Fruit fly (Drosophila melanogaster): Measurements from ENCODE around the gene bou.

bou gene

DNA sequence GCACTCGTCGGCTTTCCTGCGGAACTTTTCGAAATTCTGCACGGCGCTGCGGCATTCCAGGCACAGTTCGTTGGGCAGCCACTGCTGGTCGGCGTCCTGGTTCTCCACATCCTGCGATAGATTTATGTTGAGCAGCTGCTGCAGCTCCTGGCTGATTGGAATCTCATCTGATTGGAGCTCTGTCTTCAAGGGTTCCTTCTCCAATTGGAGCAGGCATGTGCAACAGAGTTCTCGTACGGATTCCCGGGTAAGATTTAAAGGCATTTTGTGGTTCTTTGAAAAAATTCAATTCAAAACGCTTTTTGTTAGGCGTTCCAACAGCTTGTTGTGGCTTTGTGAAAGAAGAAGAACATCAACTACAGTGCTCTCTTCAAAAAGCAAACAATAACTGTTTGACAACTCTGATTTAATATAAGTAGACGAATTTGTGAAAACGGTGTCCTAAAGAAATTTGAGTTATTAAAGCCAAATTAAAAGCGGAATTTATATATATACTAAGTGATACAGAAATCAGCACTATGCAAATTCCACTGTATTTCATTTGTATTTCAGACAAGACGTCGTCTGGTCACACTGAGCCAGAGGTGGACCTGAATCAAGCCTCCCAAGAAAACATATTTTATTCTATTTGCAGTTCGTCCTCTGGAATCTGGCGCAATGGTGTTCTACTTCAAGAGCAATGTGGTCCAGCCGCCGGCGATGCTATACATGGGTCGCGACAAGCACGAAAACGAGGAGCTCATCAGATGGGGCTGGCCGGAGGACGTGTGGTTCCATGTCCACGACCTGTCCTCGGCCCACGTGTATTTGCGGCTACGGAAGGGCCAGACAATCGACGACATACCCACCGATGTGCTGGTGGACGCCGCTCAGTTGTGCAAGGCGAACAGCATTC lies 27.3 kb downstream of the bou start, which contains the start of the genes CG3032 and CG4593 (continued):
- TF ChIP-seq tai (GFP tag; optimal IDR thresholded peaks at IDR 0.05) (peak; percentile 76), usp (GFP tag; optimal IDR thresholded peaks at IDR 0.05) (no peak), Hr83 (GFP tag; optimal IDR thresholded peaks at IDR 0.05; ENCODE audit: poor library complexity, severe bottlenecking) (peak; percentile 56), psq (GFP tag; optimal IDR thresholded peaks at IDR 0.05) (peak; percentile 73), sage (GFP tag; optimal IDR thresholded peaks at IDR 0.05) (peak; percentile 81), Dif (GFP tag; optimal IDR thresholded peaks at IDR 0.05; ENCODE audit: partially characterized antibody) (no peak), Myc (optimal IDR thresholded peaks at IDR 0.05) (no peak), br (GFP tag; optimal IDR thresholded peaks at IDR 0.05) (peak; percentile 71), Abd-B (GFP tag; optimal IDR thresholded peaks at IDR 0.05) (no peak)

DNA sequence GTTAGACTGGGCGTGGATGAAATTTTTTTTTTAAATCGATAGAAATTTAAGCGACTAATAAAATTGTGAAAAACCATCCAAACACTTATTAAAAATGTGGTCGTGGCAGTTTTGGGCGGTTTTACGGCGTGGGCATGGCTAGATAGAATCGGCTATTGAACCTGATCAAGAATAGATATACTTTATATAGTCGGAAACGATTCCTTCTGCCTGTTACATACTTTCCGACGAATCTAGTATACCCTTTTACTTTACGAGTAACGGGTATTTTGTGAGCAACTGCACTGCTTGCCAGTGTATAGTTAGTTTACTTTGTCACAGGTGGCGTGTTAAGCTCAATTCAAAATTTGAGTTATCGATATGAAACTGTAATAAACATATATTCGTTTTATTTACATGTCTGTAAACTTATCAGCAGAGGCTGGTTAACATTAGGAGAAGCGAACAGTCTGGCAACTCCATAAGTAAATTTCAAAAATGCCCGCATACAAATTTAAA lies 28.7 kb downstream of the bou start:
- TF ChIP-seq Hr83 (GFP tag; optimal IDR thresholded peaks at IDR 0.05; ENCODE audit: poor library complexity, severe bottlenecking) (peak; percentile 0), fru (GFP tag; optimal IDR thresholded peaks at IDR 0.05) (peak; percentile 43), OdsH (GFP tag; optimal IDR thresholded peaks at IDR 0.05) (no peak), sv (GFP tag; optimal IDR thresholded peaks at IDR 0.05) (peak; percentile 66), Hr78 (GFP tag; optimal IDR thresholded peaks at IDR 0.05) (no peak), Dif (GFP tag; optimal IDR thresholded peaks at IDR 0.05; ENCODE audit: partially characterized antibody) (no peak), Hnf4 (GFP tag; optimal IDR thresholded peaks at IDR 0.05) (peak; percentile 57), jim (GFP tag; optimal IDR thresholded peaks at IDR 0.05) (no peak), brk (GFP tag; optimal IDR thresholded peaks at IDR 0.05) (no peak), GATAd (GFP tag; optimal IDR thresholded peaks at IDR 0.05) (no peak), Jra (GFP tag; optimal IDR thresholded peaks at IDR 0.05) (peak; percentile 5), Vsx2 (GFP tag; optimal IDR thresholded peaks at IDR 0.05; ENCODE audit: partially characterized antibody) (no peak), foxo (GFP tag; optimal IDR thresholded peaks at IDR 0.05) (peak; percentile 8 to 78), HLH106 (tag; optimal IDR thresholded peaks at IDR 0.05) (peak; percentile 38), Rel (GFP tag; optimal IDR thresholded peaks at IDR 0.05) (no peak), Rel (tag; optimal IDR thresholded peaks at IDR 0.05) (peak; percentile 8), dmrt93B (GFP tag; optimal IDR thresholded peaks at IDR 0.05) (no peak), ey (GFP tag; optimal IDR thresholded peaks at IDR 0.05) (peak; percentile 69), Sp1 (GFP tag; optimal IDR thresholded peaks at IDR 0.05) (peak; percentile 5), Abd-B (GFP tag; optimal IDR thresholded peaks at IDR 0.05) (no peak), tai (GFP tag; optimal IDR thresholded peaks at IDR 0.05) (peak; percentile 68), h (GFP tag; optimal IDR thresholded peaks at IDR 0.05) (peak; percentile 22), N (GFP tag; optimal IDR thresholded peaks at IDR 0.05) (no peak), dl (GFP tag; optimal IDR thresholded peaks at IDR 0.05; ENCODE audit: insufficient read depth in 1 of 2, partially characterized antibody in 2 of 2) (no peak), psq (GFP tag; optimal IDR thresholded peaks at IDR 0.05) (no peak), Mio (GFP tag; optimal IDR thresholded peaks at IDR 0.05) (no peak), sage (GFP tag; optimal IDR thresholded peaks at IDR 0.05) (no peak), CG32264 (GFP tag; optimal IDR thresholded peaks at IDR 0.05) (no peak), Myc (optimal IDR thresholded peaks at IDR 0.05) (peak; percentile 48), br (GFP tag; optimal IDR thresholded peaks at IDR 0.05) (peak; percentile 10), CG9705 (GFP tag; optimal IDR thresholded peaks at IDR 0.05) (no peak), lola (GFP tag; optimal IDR thresholded peaks at IDR 0.05) (no peak), Dfd (GFP tag; optimal IDR thresholded peaks at IDR 0.05) (no peak), pan (optimal IDR thresholded peaks at IDR 0.05) (peak; percentile 53), CrebA (GFP tag; optimal IDR thresholded peaks at IDR 0.05; ENCODE audit: borderline replicate concordance) (no peak), usp (GFP tag; optimal IDR thresholded peaks at IDR 0.05) (no peak), rgr (GFP tag; optimal IDR thresholded peaks at IDR 0.05) (peak; percentile 34), woc (GFP tag; optimal IDR thresholded peaks at IDR 0.05) (peak; percentile 90), dsf (GFP tag; optimal IDR thresholded peaks at IDR 0.05; ENCODE audit: borderline replicate concordance) (no peak)
